Worm (Caenorhabditis elegans): ENCODE measurements around the gene R04B5.1.

- no peak for TF ChIP-seq him-1 (tag; optimal IDR thresholded peaks at IDR 0.05)
- no peak for TF ChIP-seq dao-5 (tag; optimal IDR thresholded peaks at IDR 0.05)
Observed at ce11 chrV:10104785-10105310, 26.7 kb upstream of the R04B5.1 start, which contains the start of gene ugt-17.
